Fruit fly (Drosophila melanogaster) whole organism, embryonic: ENCODE results near the gene Glut4EF.

Experiments used
- ATbp ChIP-seq: fragments of 200-800 bp; sonication (Bioruptor generic); optimal IDR thresholded peaks from 2 replicates; lab custom pipeline; 2017; ENCODE audit warnings: missing biosample characterization, mild to moderate bottlenecking, missing genetic modification characterization, missing genetic modification reagents
- Asciz ChIP-seq: fragments of 200-800 bp; sonication (Bioruptor generic); optimal IDR thresholded peaks from 2 replicates; lab custom pipeline; 2017; ENCODE audit warnings: missing biosample characterization, mild to moderate bottlenecking, missing genetic modification characterization, missing genetic modification reagents
- Awh ChIP-seq: fragments of 200-800 bp; sonication (Bioruptor generic); IDR thresholded peaks from 2 replicates; pipeline ENCODE4, ENCODE4 v1.3.6; 2022; ENCODE audit warnings: missing biosample characterization, missing genetic modification characterization
- Blimp-1 ChIP-seq: fragments of 200-800 bp; sonication (Bioruptor generic); optimal IDR thresholded peaks from 3 replicates; lab custom pipeline; 2018; ENCODE audit warnings: missing biosample characterization, missing genetic modification characterization, mild to moderate bottlenecking, moderate library complexity, missing genetic modification reagents
- CG11247 ChIP-seq: fragments of 200-800 bp; sonication (Bioruptor generic); IDR thresholded peaks from 2 replicates; pipeline ENCODE4 v1.3.6; 2022; ENCODE audit warnings: missing biosample characterization, missing genetic modification characterization
- CG13624 ChIP-seq: fragments of 200-800 bp; sonication (Bioruptor generic); optimal IDR thresholded peaks from 2 replicates; lab custom pipeline; 2016; ENCODE audit warnings: missing biosample characterization, missing genetic modification characterization
- CG14710 ChIP-seq: fragments of 200-800 bp; sonication (Bioruptor generic); optimal IDR thresholded peaks from 3 replicates; lab custom pipeline; 2019; ENCODE audit warnings: missing biosample characterization, mild to moderate bottlenecking, missing genetic modification characterization, moderate library complexity
- CG15601 ChIP-seq: fragments of 200-800 bp; sonication (Bioruptor generic); optimal IDR thresholded peaks from 3 replicates; lab custom pipeline; 2019; ENCODE audit warnings: missing biosample characterization, mild to moderate bottlenecking, missing genetic modification characterization, moderate library complexity
- CG1647 ChIP-seq: fragments of 200-800 bp; sonication (Bioruptor generic); optimal IDR thresholded peaks from 3 replicates; lab custom pipeline; 2016; ENCODE audit warnings: missing biosample characterization, missing genetic modification characterization
- CG1792 ChIP-seq: fragments of 200-800 bp; sonication (Bioruptor generic); optimal IDR thresholded peaks from 2 replicates; lab custom pipeline; 2016; ENCODE audit warnings: missing biosample characterization, missing genetic modification characterization
- CG2889 ChIP-seq: fragments of 200-800 bp; sonication (Bioruptor generic); IDR thresholded peaks from 3 replicates; pipeline ENCODE4 v1.3.6; 2022; ENCODE audit warnings: missing biosample characterization, missing genetic modification characterization
- CG30020 ChIP-seq: fragments of 200-800 bp; optimal IDR thresholded peaks from 2 replicates; lab custom pipeline; 2019; ENCODE audit warnings: missing biosample characterization, mild to moderate bottlenecking, missing genetic modification characterization, moderate library complexity
- CG32532 ChIP-seq: fragments of 200-800 bp; sonication (Bioruptor generic); IDR thresholded peaks from 2 replicates; pipeline ENCODE4 v1.3.6; 2022; ENCODE audit warnings: missing biosample characterization, missing genetic modification characterization
- CG6791 ChIP-seq: fragments of 200-800 bp; sonication (Bioruptor generic); IDR thresholded peaks from 3 replicates; pipeline ENCODE4 v1.3.6; 2022; ENCODE audit warnings: missing biosample characterization, missing genetic modification characterization; ENCODE audit not compliant: partially characterized antibody
- CG7556 ChIP-seq: fragments of 200-800 bp; sonication (Bioruptor generic); optimal IDR thresholded peaks from 2 replicates; lab custom pipeline; 2017; ENCODE audit warnings: missing biosample characterization, mild to moderate bottlenecking, missing genetic modification characterization
- Dip3 ChIP-seq: fragments of 200-800 bp; sonication (Bioruptor generic); optimal IDR thresholded peaks from 3 replicates; lab custom pipeline; 2016; ENCODE audit warnings: missing biosample characterization, missing genetic modification characterization
- GATAe ChIP-seq: fragments of 200-800 bp; sonication (Bioruptor generic); conservative IDR thresholded peaks from 2 replicates; pipeline ENCODE4 v1.3.6; 2022; ENCODE audit warnings: missing biosample characterization, missing genetic modification characterization
- Hr78 ChIP-seq, 2 experiments: fragments of 200-800 bp in 1 of 2; fragments of >200 bp in 1 of 2; sonication (Bioruptor generic) in 1 of 2; optimal IDR thresholded peaks; 2 replicates each; lab custom pipeline; 2017 to 2019; ENCODE audit warnings: missing biosample characterization in 2 of 2, missing genetic modification characterization in 2 of 2, mild to moderate bottlenecking in 1 of 2, moderate library complexity in 1 of 2
- Hsf ChIP-seq: fragments of 200-800 bp; sonication (Bioruptor generic); optimal IDR thresholded peaks from 3 replicates; lab custom pipeline; 2016; ENCODE audit warnings: missing biosample characterization, missing genetic modification characterization
- Kr ChIP-seq: fragments of 200-800 bp; sonication (Bioruptor generic); optimal IDR thresholded peaks from 2 replicates; lab custom pipeline; 2017; ENCODE audit warnings: missing biosample characterization, mild to moderate bottlenecking, missing genetic modification characterization
- Lim3 ChIP-seq: fragments of 200-800 bp; sonication (Bioruptor generic); IDR thresholded peaks from 2 replicates; pipeline ENCODE4 v1.3.6; 2022; ENCODE audit warnings: missing biosample characterization, missing genetic modification characterization
- Med ChIP-seq: fragments of 200-800 bp; sonication (Bioruptor generic); peaks from one replicate; lab custom pipeline; 2016; ENCODE audit warnings: missing biosample characterization, missing genetic modification characterization, mild to moderate bottlenecking, inconsistent platforms, moderate library complexity
- Pdp1 ChIP-seq, 2 experiments: fragments of 200-800 bp; sonication (Bioruptor generic); optimal IDR thresholded peaks; 3 replicates each; lab custom pipeline; 2016; ENCODE audit warnings: missing biosample characterization in 2 of 2, missing genetic modification characterization in 2 of 2, mild to moderate bottlenecking in 1 of 2, moderate library complexity in 1 of 2
- Sox100B ChIP-seq: fragments of 200-800 bp; sonication (Bioruptor generic); optimal IDR thresholded peaks from 3 replicates; lab custom pipeline; 2018; ENCODE audit warnings: missing biosample characterization, mild to moderate bottlenecking, missing genetic modification characterization
- Usf ChIP-seq: fragments of 200-800 bp; sonication (Bioruptor generic); optimal IDR thresholded peaks from 2 replicates; lab custom pipeline; 2017; ENCODE audit warnings: missing genotype, missing biosample characterization, missing genetic modification characterization
- ac ChIP-seq: fragments of 200-800 bp; sonication (Bioruptor generic); optimal IDR thresholded peaks from 3 replicates; lab custom pipeline; 2017; ENCODE audit warnings: missing biosample characterization, mild to moderate bottlenecking, missing genetic modification characterization
- ase ChIP-seq: fragments of 200-800 bp; sonication (Bioruptor generic); IDR thresholded peaks from 3 replicates; pipeline ENCODE4 v1.3.6; 2022; ENCODE audit warnings: missing biosample characterization, missing genetic modification characterization
- ato ChIP-seq: fragments of 200-800 bp; sonication (Bioruptor generic); IDR thresholded peaks from 2 replicates; pipeline ENCODE4 v1.3.6; 2022; ENCODE audit warnings: missing biosample characterization, missing genetic modification characterization; ENCODE audit not compliant: partially characterized antibody
- bsh ChIP-seq, 2 experiments: fragments of 200-800 bp; sonication (Bioruptor generic); optimal IDR thresholded peaks; 2 replicates each; lab custom pipeline; 2017 to 2018; ENCODE audit warnings: mild to moderate bottlenecking in 2 of 2, missing biosample characterization in 2 of 2, missing genetic modification characterization in 2 of 2, moderate library complexity in 1 of 2
- caup ChIP-seq: fragments of 200-800 bp; sonication (Bioruptor generic); optimal IDR thresholded peaks from 3 replicates; lab custom pipeline; 2017; ENCODE audit warnings: missing biosample characterization, mild to moderate bottlenecking, missing genetic modification characterization, moderate library complexity; ENCODE audit not compliant: severe bottlenecking
- chinmo ChIP-seq: fragments of 200-800 bp; sonication (Bioruptor generic); IDR thresholded peaks from 4 replicates; pipeline ENCODE4 v1.3.6; 2022; ENCODE audit warnings: missing biosample characterization, missing genetic modification characterization; ENCODE audit not compliant: partially characterized antibody
- dm ChIP-seq: fragments of 200-800 bp; sonication (Bioruptor generic); optimal IDR thresholded peaks from 3 replicates; lab custom pipeline; 2016; ENCODE audit warnings: missing biosample characterization, missing genetic modification characterization
- eve ChIP-seq, 2 experiments: fragments of >200 bp; optimal IDR thresholded peaks; 2 replicates each; lab custom pipeline; 2017; ENCODE audit warnings: missing biosample characterization in 2 of 2, missing genetic modification characterization in 2 of 2
- fd96Cb ChIP-seq: fragments of 200-800 bp; sonication (Bioruptor generic); optimal IDR thresholded peaks from 2 replicates; lab custom pipeline; 2018; ENCODE audit warnings: missing biosample characterization, mild to moderate bottlenecking, missing genetic modification characterization, moderate library complexity
- hkb ChIP-seq, 2 experiments: fragments of 200-800 bp in 1 of 2; fragments of >200 bp in 1 of 2; sonication (Bioruptor generic) in 1 of 2; IDR thresholded peaks in 1 of 2; optimal IDR thresholded peaks in 1 of 2; 2 replicates each; pipeline versions ENCODE4 v1.3.6 to Lab custom; 2017 to 2022; ENCODE audit warnings: missing biosample characterization in 1 of 2, missing genetic modification characterization in 1 of 2
- nau ChIP-seq: fragments of 200-800 bp; sonication (Bioruptor generic); optimal IDR thresholded peaks from 3 replicates; lab custom pipeline; 2017; ENCODE audit warnings: missing biosample characterization, mild to moderate bottlenecking, missing genetic modification characterization, missing genetic modification reagents
- nerfin-1 ChIP-seq: fragments of 200-800 bp; sonication (Bioruptor generic); optimal IDR thresholded peaks from 3 replicates; lab custom pipeline; 2019; ENCODE audit warnings: missing biosample characterization, mild to moderate bottlenecking, missing genetic modification characterization, moderate library complexity
- pzg ChIP-seq: fragments of 200-800 bp; sonication (Bioruptor generic); optimal IDR thresholded peaks from 3 replicates; lab custom pipeline; 2018; ENCODE audit warnings: missing biosample characterization, mild to moderate bottlenecking, missing genetic modification characterization, moderate library complexity
- rib ChIP-seq: fragments of 200-800 bp; sonication (Bioruptor generic); IDR thresholded peaks from 2 replicates; pipeline ENCODE4 v1.3.6; 2022; ENCODE audit warnings: missing biosample characterization, missing genetic modification characterization
- sd ChIP-seq: fragments of 200-800 bp; sonication (Bioruptor generic); optimal IDR thresholded peaks from 3 replicates; lab custom pipeline; 2018; ENCODE audit warnings: missing biosample characterization, mild to moderate bottlenecking, missing genetic modification characterization, moderate library complexity
- sens ChIP-seq: fragments of 200-800 bp; sonication (Bioruptor generic); peaks from one replicate; lab custom pipeline; 2016; ENCODE audit warnings: missing biosample characterization, missing genetic modification characterization
- sqz ChIP-seq: fragments of 200-800 bp; sonication (Bioruptor generic); optimal IDR thresholded peaks from 3 replicates; lab custom pipeline; 2018; ENCODE audit warnings: missing biosample characterization, mild to moderate bottlenecking, missing genetic modification characterization

Gene Glut4EF

DNA sequence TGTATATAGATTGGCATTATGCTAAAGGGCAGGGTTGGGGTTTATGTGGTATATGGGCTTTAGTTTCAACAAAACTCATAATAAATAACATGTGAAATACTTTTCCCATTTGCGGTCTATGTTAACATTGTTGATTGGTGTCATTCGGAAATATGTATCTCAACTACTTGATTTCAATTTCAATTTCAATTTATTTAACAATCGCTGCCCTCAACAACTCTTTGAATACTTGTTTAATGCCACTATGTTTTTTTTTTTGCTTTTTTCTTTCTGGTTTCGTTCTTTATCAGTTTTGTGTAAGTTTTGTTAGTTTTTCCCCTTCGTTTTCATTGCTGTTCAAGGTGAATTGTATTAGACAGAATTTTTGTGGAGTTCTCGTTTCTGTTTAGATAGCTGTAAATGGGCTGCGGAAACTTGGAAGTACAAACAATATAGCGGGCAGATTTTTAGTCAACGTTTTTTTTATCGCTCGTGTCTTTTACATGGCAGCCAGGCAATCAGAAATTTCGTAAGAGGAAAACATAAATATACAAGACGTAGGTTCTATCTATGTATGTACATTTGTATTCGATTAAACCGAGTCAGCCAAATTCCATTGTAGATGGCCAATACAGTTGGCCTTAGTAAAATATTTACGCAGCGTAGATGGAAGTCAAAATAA lies 17.6 kb downstream of the Glut4EF start (continued):
- TF ChIP-seq CG32532, result no peak
- no peak for TF ChIP-seq CG30020 (tag; lab: Kevin White, UChicago)
- no peak for TF ChIP-seq Blimp-1 (GFP tag; lab: Kevin White, UChicago)
- TF ChIP-seq CG15601 (tag; lab: Kevin White, UChicago), result peak; percentile 54
- no peak for TF ChIP-seq nerfin-1 (tag; lab: Kevin White, UChicago)
- TF ChIP-seq CG13624 (GFP tag; lab: Kevin White, UChicago), result no peak
- no peak for TF ChIP-seq ato (GFP tag; lab: Robert Waterston, UW)
- no peak for TF ChIP-seq ase (GFP tag; lab: Robert Waterston, UW)
- TF ChIP-seq CG6791, result no peak
- no peak for TF ChIP-seq CG11247 (GFP tag; lab: Robert Waterston, UW)
- no peak for TF ChIP-seq CG1647 (GFP tag; lab: Kevin White, UChicago)
- no peak for TF ChIP-seq CG1792
- no peak for TF ChIP-seq Dip3 (GFP tag; lab: Kevin White, UChicago)
- TF ChIP-seq Hsf (GFP tag; lab: Kevin White, UChicago), result no peak
- no peak for TF ChIP-seq Sox100B (GFP tag; lab: Kevin White, UChicago)
- TF ChIP-seq nau (GFP tag; lab: Kevin White, UChicago), result no peak
- no peak for TF ChIP-seq dm
- TF ChIP-seq rib, result no peak

- TF ChIP-seq sd (tag; lab: Kevin White, UChicago), result no peak
- peak; percentile 48 for TF ChIP-seq Asciz (GFP tag; lab: Kevin White, UChicago)
- no peak for TF ChIP-seq bsh (GFP tag; optimal IDR thresholded peaks at IDR 0.05; lab: Kevin White, UChicago)
- TF ChIP-seq CG2889 (GFP tag; lab: Robert Waterston, UW), result no peak
- no peak for TF ChIP-seq hkb (optimal IDR thresholded peaks at IDR 0.05; lab: Kevin White, UChicago)
- TF ChIP-seq hkb (GFP tag; IDR thresholded peaks at IDR 0.05; lab: Robert Waterston, UW), result 0 out of 2 replicates have a peak, but pooled peaks have one; percentile 8
- peak; percentile 25 for TF ChIP-seq Med (GFP tag; lab: Kevin White, UChicago)
- peak; percentile 62 for TF ChIP-seq sens (GFP tag; lab: Kevin White, UChicago)
- peak in 1 of 2 experiments; percentile 8 for TF ChIP-seq eve (GFP tag; optimal IDR thresholded peaks at IDR 0.05; lab: Kevin White, UChicago)
- peak; percentile 42 for TF ChIP-seq ATbp (GFP tag; lab: Kevin White, UChicago)
- peak in 1 of 2 experiments; percentile 72 for TF ChIP-seq Pdp1 (GFP tag; optimal IDR thresholded peaks at IDR 0.05; lab: Kevin White, UChicago)
- TF ChIP-seq Awh, result peak; percentile 5; the same call in 1 of the 2 replicates
- no peak for TF ChIP-seq Lim3 (GFP tag; lab: Robert Waterston, UW)
- TF ChIP-seq chinmo (GFP tag; lab: Robert Waterston, UW), result 0 out of 4 replicates have a peak, but pooled peaks have one; percentile 25
- TF ChIP-seq, all 482 proteins: peak for 9
These were observed 18.2 kb downstream of the Glut4EF start for dm6 chr3R:9892664-9893063.

dm6 chr3R:9897564-9897963 lies 23.1 kb downstream of the Glut4EF start:
- TF ChIP-seq sens (GFP tag; lab: Kevin White, UChicago) (peak; percentile 59), pzg (GFP tag; lab: Kevin White, UChicago) (no peak), GATAe (GFP tag; lab: Robert Waterston, UW) (no peak), CG14710 (tag; lab: Kevin White, UChicago) (no peak), Blimp-1 (GFP tag; lab: Kevin White, UChicago) (peak; percentile 52), caup (no peak), Hr78 (GFP tag; optimal IDR thresholded peaks at IDR 0.05; lab: Kevin White, UChicago) (peak in 1 of 2 experiments; percentile 13), CG7556 (GFP tag; lab: Kevin White, UChicago) (no peak), Med (GFP tag; lab: Kevin White, UChicago) (peak; percentile 51), sqz (GFP tag; lab: Kevin White, UChicago) (peak; percentile 11), fd96Cb (tag; lab: Kevin White, UChicago) (no peak), Usf (no peak), ac (GFP tag; lab: Kevin White, UChicago) (no peak), Kr (GFP tag; lab: Kevin White, UChicago) (no peak)
